Fruit fly (Drosophila melanogaster) whole organism, embryonic: ENCODE results near the gene Prp18.

ENCODE experiments used
- BEAF-32 ChIP-seq: fragments of 200-800 bp; sonication (Bioruptor generic); optimal IDR thresholded peaks from 3 replicates; lab custom pipeline; 2017; ENCODE audit warnings: missing biosample characterization, missing genetic modification characterization, mild to moderate bottlenecking, moderate library complexity, missing genetic modification reagents
- CG10274 ChIP-seq: fragments of 200-800 bp; sonication (Bioruptor generic); optimal IDR thresholded peaks from 3 replicates; lab custom pipeline; 2017; ENCODE audit warnings: missing biosample characterization, mild to moderate bottlenecking, missing genetic modification characterization
- CG10543 ChIP-seq: fragments of 200-800 bp; sonication (Bioruptor generic); optimal IDR thresholded peaks from 3 replicates; lab custom pipeline; 2017; ENCODE audit warnings: missing biosample characterization, mild to moderate bottlenecking, missing genetic modification characterization, moderate library complexity
- CG12155 ChIP-seq: fragments of 200-800 bp; sonication (Bioruptor generic); optimal IDR thresholded peaks from 3 replicates; lab custom pipeline; 2016; ENCODE audit warnings: missing biosample characterization, missing genetic modification characterization
- CG13123 ChIP-seq: fragments of 200-800 bp; sonication (Bioruptor generic); optimal IDR thresholded peaks from 2 replicates; lab custom pipeline; 2016; ENCODE audit warnings: missing biosample characterization, missing genetic modification characterization
- CG13287 ChIP-seq: fragments of 200-800 bp; sonication (Bioruptor generic); IDR thresholded peaks from 2 replicates; pipeline ENCODE4 v1.3.6; 2022; ENCODE audit warnings: missing biosample characterization, missing genetic modification characterization; ENCODE audit not compliant: partially characterized antibody
- CG14667 ChIP-seq: fragments of 200-800 bp; sonication (Bioruptor generic); IDR thresholded peaks from 2 replicates; pipeline ENCODE4 v1.3.6; 2022; ENCODE audit warnings: missing biosample characterization, missing genetic modification characterization
- CG15269 ChIP-seq: fragments of 200-800 bp; sonication (Bioruptor generic); optimal IDR thresholded peaks from 2 replicates; lab custom pipeline; 2018; ENCODE audit warnings: missing biosample characterization, mild to moderate bottlenecking, missing genetic modification characterization, moderate library complexity
- CG16863 ChIP-seq: fragments of 200-800 bp; sonication (Bioruptor generic); optimal IDR thresholded peaks from 3 replicates; lab custom pipeline; 2016; ENCODE audit warnings: missing biosample characterization, missing genetic modification characterization
- CG17328 ChIP-seq: fragments of 200-800 bp; sonication (Bioruptor generic); IDR thresholded peaks from 2 replicates; pipeline ENCODE4 v1.3.6; 2022; ENCODE audit warnings: missing biosample characterization, missing genetic modification characterization
- CG17359 ChIP-seq: fragments of 200-800 bp; sonication (Bioruptor generic); optimal IDR thresholded peaks from 3 replicates; lab custom pipeline; 2018; ENCODE audit warnings: missing biosample characterization, mild to moderate bottlenecking, missing genetic modification characterization, moderate library complexity
- CG17802 ChIP-seq: fragments of 200-800 bp; sonication (Bioruptor generic); optimal IDR thresholded peaks from 2 replicates; lab custom pipeline; 2018; ENCODE audit warnings: missing biosample characterization, mild to moderate bottlenecking, missing genetic modification characterization, moderate library complexity
- CG2120 ChIP-seq: fragments of 200-800 bp; sonication (Bioruptor generic); optimal IDR thresholded peaks from 3 replicates; lab custom pipeline; 2016; ENCODE audit warnings: missing biosample characterization, missing genetic modification characterization
- CG31365 ChIP-seq: fragments of 200-800 bp; sonication (Bioruptor generic); optimal IDR thresholded peaks from 2 replicates; lab custom pipeline; 2018; ENCODE audit warnings: missing biosample characterization, mild to moderate bottlenecking, missing genetic modification characterization
- CG4360 ChIP-seq: fragments of 200-800 bp; sonication (Bioruptor generic); IDR thresholded peaks from 2 replicates; pipeline ENCODE4 v1.3.6; 2022; ENCODE audit warnings: missing biosample characterization, missing genetic modification characterization
- CG5180 ChIP-seq: fragments of 200-800 bp; sonication (Bioruptor generic); optimal IDR thresholded peaks from 3 replicates; lab custom pipeline; 2017; ENCODE audit warnings: missing biosample characterization, missing genetic modification characterization, mild to moderate bottlenecking, moderate library complexity, missing genetic modification reagents
- CG5953 ChIP-seq: fragments of 200-800 bp; sonication (Bioruptor generic); IDR thresholded peaks from 2 replicates; pipeline ENCODE4 v1.3.6; 2022; ENCODE audit warnings: missing biosample characterization, missing genetic modification characterization
- CG6254 ChIP-seq: fragments of 200-800 bp; sonication (Bioruptor generic); optimal IDR thresholded peaks from 3 replicates; lab custom pipeline; 2017; ENCODE audit warnings: mild to moderate bottlenecking, missing biosample characterization, missing genetic modification reagents, missing genetic modification characterization
- CG8478 ChIP-seq: fragments of >200 bp; optimal IDR thresholded peaks from 2 replicates; lab custom pipeline; 2018
- CoRest ChIP-seq: fragments of 200-800 bp; sonication (Bioruptor generic); optimal IDR thresholded peaks from 3 replicates; lab custom pipeline; 2018; ENCODE audit warnings: missing biosample characterization, mild to moderate bottlenecking, missing genetic modification characterization, moderate library complexity
- D19A ChIP-seq: fragments of 200-800 bp; optimal IDR thresholded peaks from 3 replicates; lab custom pipeline; 2019; ENCODE audit warnings: missing biosample characterization, mild to moderate bottlenecking, missing genetic modification characterization, moderate library complexity
- Ets97D ChIP-seq: fragments of 200-800 bp; sonication (Bioruptor generic); optimal IDR thresholded peaks from 3 replicates; lab custom pipeline; 2016; ENCODE audit warnings: missing biosample characterization, missing genetic modification characterization
- Fer2 ChIP-seq: fragments of 200-800 bp; sonication (Bioruptor generic); optimal IDR thresholded peaks from 2 replicates; lab custom pipeline; 2018; ENCODE audit warnings: missing biosample characterization, mild to moderate bottlenecking, missing genetic modification characterization, moderate library complexity
- Gsc ChIP-seq: fragments of 200-800 bp; sonication (Bioruptor generic); IDR thresholded peaks from 2 replicates; pipeline ENCODE4 v1.3.6; 2022; ENCODE audit warnings: missing biosample characterization, missing genetic modification characterization
- Mes4 ChIP-seq: fragments of 200-800 bp; sonication (Bioruptor generic); optimal IDR thresholded peaks from 2 replicates; lab custom pipeline; 2016; ENCODE audit warnings: missing biosample characterization, missing genetic modification characterization
- Vsx1 ChIP-seq: fragments of 200-800 bp; sonication (Bioruptor generic); optimal IDR thresholded peaks from 2 replicates; lab custom pipeline; 2017; ENCODE audit warnings: missing biosample characterization, mild to moderate bottlenecking, missing genetic modification characterization, missing genetic modification reagents
- Xbp1 ChIP-seq: fragments of 200-800 bp; sonication (Bioruptor generic); optimal IDR thresholded peaks from 3 replicates; lab custom pipeline; 2016; ENCODE audit warnings: missing biosample characterization, mild to moderate bottlenecking, missing genetic modification characterization
- abd-A ChIP-seq: fragments of 200-800 bp; sonication (Bioruptor generic); optimal IDR thresholded peaks from 3 replicates; lab custom pipeline; 2019; ENCODE audit warnings: missing biosample characterization, mild to moderate bottlenecking, missing genetic modification characterization, moderate library complexity
- bigmax ChIP-seq: fragments of 200-800 bp; sonication (Bioruptor generic); optimal IDR thresholded peaks from 2 replicates; lab custom pipeline; 2018; ENCODE audit warnings: missing biosample characterization, mild to moderate bottlenecking, missing genetic modification characterization
- chm ChIP-seq: fragments of 200-800 bp; sonication (Bioruptor generic); IDR thresholded peaks from 2 replicates; pipeline ENCODE4 v1.3.6; 2022; ENCODE audit warnings: missing biosample characterization, missing genetic modification characterization
- danr ChIP-seq: fragments of 200-800 bp; sonication (Bioruptor generic); IDR thresholded peaks from 2 replicates; pipeline ENCODE4 v1.3.6; 2022; ENCODE audit warnings: missing biosample characterization, missing genetic modification characterization
- disco-r ChIP-seq: fragments of 200-800 bp; sonication (Bioruptor generic); optimal IDR thresholded peaks from 2 replicates; lab custom pipeline; 2016; ENCODE audit warnings: missing biosample characterization, missing genetic modification characterization
- dm ChIP-seq: fragments of 200-800 bp; sonication (Bioruptor generic); optimal IDR thresholded peaks from 3 replicates; lab custom pipeline; 2016; ENCODE audit warnings: missing biosample characterization, missing genetic modification characterization
- dysf ChIP-seq: fragments of 200-800 bp; sonication (Bioruptor generic); IDR thresholded peaks from 3 replicates; pipeline ENCODE4 v1.3.6; 2022; ENCODE audit warnings: missing biosample characterization, missing genetic modification characterization
- emc ChIP-seq: fragments of 200-800 bp; sonication (Bioruptor generic); optimal IDR thresholded peaks from 2 replicates; lab custom pipeline; 2016; ENCODE audit warnings: missing biosample characterization, missing genetic modification characterization
- fu2 ChIP-seq: fragments of 200-800 bp; sonication (Bioruptor generic); optimal IDR thresholded peaks from 2 replicates; lab custom pipeline; 2016; ENCODE audit warnings: missing biosample characterization, missing genetic modification characterization
- grau ChIP-seq: fragments of 200-800 bp; optimal IDR thresholded peaks from 3 replicates; lab custom pipeline; 2019; ENCODE audit warnings: missing biosample characterization, mild to moderate bottlenecking, missing genetic modification characterization, moderate library complexity
- ind ChIP-seq: fragments of 200-800 bp; sonication (Bioruptor generic); optimal IDR thresholded peaks from 3 replicates; lab custom pipeline; 2016; ENCODE audit warnings: missing biosample characterization, missing genetic modification characterization
- kah ChIP-seq: fragments of 200-800 bp; sonication (Bioruptor generic); optimal IDR thresholded peaks from 2 replicates; lab custom pipeline; 2018; ENCODE audit warnings: missing biosample characterization, mild to moderate bottlenecking, missing genetic modification characterization
- luna ChIP-seq: fragments of 200-800 bp; sonication (Bioruptor generic); optimal IDR thresholded peaks from 2 replicates; lab custom pipeline; 2016; ENCODE audit warnings: missing biosample characterization, missing genetic modification characterization
- peb ChIP-seq: fragments of 200-800 bp; sonication (Bioruptor generic); IDR thresholded peaks from 2 replicates; pipeline ENCODE4 v1.3.6; 2022; ENCODE audit warnings: missing biosample characterization, missing genetic modification characterization
- pfk ChIP-seq: fragments of 200-800 bp; sonication (Bioruptor generic); optimal IDR thresholded peaks from 2 replicates; lab custom pipeline; 2018; ENCODE audit warnings: missing biosample characterization, mild to moderate bottlenecking, missing genetic modification characterization, moderate library complexity
- psq ChIP-seq: fragments of 200-800 bp; sonication (Bioruptor generic); optimal IDR thresholded peaks from 2 replicates; lab custom pipeline; 2017; ENCODE audit warnings: missing biosample characterization, missing genetic modification characterization
- ranshi ChIP-seq: fragments of 200-800 bp; sonication (Bioruptor generic); IDR thresholded peaks from 2 replicates; pipeline ENCODE4 v1.3.6; 2022; ENCODE audit warnings: missing biosample characterization, missing genetic modification characterization
- ro ChIP-seq: fragments of 200-800 bp; sonication (Bioruptor generic); IDR thresholded peaks from 2 replicates; pipeline ENCODE4 v1.3.6; 2022; ENCODE audit warnings: missing biosample characterization, missing genetic modification characterization
- sens ChIP-seq: fragments of 200-800 bp; sonication (Bioruptor generic); peaks from one replicate; lab custom pipeline; 2016; ENCODE audit warnings: missing biosample characterization, missing genetic modification characterization
- seq ChIP-seq: fragments of 200-800 bp; sonication (Bioruptor generic); IDR thresholded peaks from 2 replicates; pipeline ENCODE4 v1.3.6; 2022; ENCODE audit warnings: missing biosample characterization, missing genetic modification characterization
- slbo ChIP-seq: fragments of 200-800 bp; sonication (Bioruptor generic); IDR thresholded peaks from 2 replicates; pipeline ENCODE4 v1.3.6; 2022; ENCODE audit warnings: missing biosample characterization, missing genetic modification characterization
- sr ChIP-seq: fragments of 200-800 bp; sonication (Bioruptor generic); IDR thresholded peaks from 3 replicates; pipeline ENCODE4 v1.3.6; 2022; ENCODE audit warnings: missing biosample characterization, missing genetic modification characterization
- trem ChIP-seq: fragments of 200-800 bp; optimal IDR thresholded peaks from 3 replicates; lab custom pipeline; 2019; ENCODE audit warnings: missing biosample characterization, mild to moderate bottlenecking, missing genetic modification characterization, moderate library complexity
- unpg ChIP-seq: fragments of 200-800 bp; sonication (Bioruptor generic); optimal IDR thresholded peaks from 3 replicates; lab custom pipeline; 2018; ENCODE audit warnings: missing biosample characterization, mild to moderate bottlenecking, missing genetic modification characterization, moderate library complexity
- vfl ChIP-seq: fragments of 200-800 bp; sonication (Bioruptor generic); optimal IDR thresholded peaks from 2 replicates; lab custom pipeline; 2016; ENCODE audit warnings: missing biosample characterization, missing genetic modification characterization

The Prp18 gene

DNA sequence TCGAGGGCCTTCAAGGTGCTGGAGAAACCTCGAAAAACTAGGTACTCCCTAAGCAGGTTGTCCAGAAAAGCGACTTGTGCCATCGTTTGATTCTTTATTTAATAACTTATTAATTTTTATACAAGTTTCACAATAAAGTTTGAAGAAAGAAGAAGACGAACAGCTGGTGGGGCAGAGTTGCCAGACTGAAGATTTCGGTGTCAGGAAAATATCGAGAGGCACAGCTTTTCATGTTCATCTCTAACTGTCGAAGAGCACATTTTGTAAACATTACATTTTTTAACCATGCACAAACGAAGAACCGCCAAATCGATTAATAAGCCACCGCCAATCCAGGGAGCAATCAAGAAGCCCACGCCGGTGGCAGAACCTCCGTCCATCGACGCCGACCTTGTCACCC lies 7.2 kb downstream of the Prp18 start, which contains the start of the genes CG6005 and CG14286 (continued):
- TF ChIP-seq emc (no peak), vfl (peak; percentile 27), CG17802 (tag; lab: Kevin White, UChicago) (no peak), ind (GFP tag; lab: Kevin White, UChicago) (peak; percentile 55), kah (GFP tag; lab: Kevin White, UChicago) (no peak), psq (peak; percentile 2), sr (GFP tag; lab: Robert Waterston, UW) (0 out of 3 replicates have a peak, but pooled peaks have one; percentile 18), slbo (GFP tag; lab: Robert Waterston, UW) (peak; percentile 94), CG31365 (tag; lab: Kevin White, UChicago) (no peak), CG6254 (GFP tag; lab: Kevin White, UChicago) (no peak), dysf (peak; percentile 64; the same call in 2 of the 3 replicates), danr (GFP tag; lab: Robert Waterston, UW) (no peak), chm (peak; percentile 85), CoRest (tag; lab: Kevin White, UChicago) (peak; percentile 34), ro (GFP tag; lab: Robert Waterston, UW) (peak; percentile 57; the same call in 1 of the 2 replicates), CG10543 (no peak), grau (tag; lab: Kevin White, UChicago) (peak; percentile 52), ranshi (GFP tag; lab: Robert Waterston, UW) (peak; percentile 52; the same call in 1 of the 2 replicates), seq (peak; percentile 63; the same call in 1 of the 2 replicates), CG5180 (GFP tag; lab: Kevin White, UChicago) (no peak), CG5953 (GFP tag; lab: Robert Waterston, UW) (no peak), Mes4 (GFP tag; lab: Kevin White, UChicago) (no peak), unpg (peak; percentile 24), fu2 (GFP tag; lab: Kevin White, UChicago) (peak; percentile 54), CG8478 (lab: Kevin White, UChicago) (no peak), Gsc (no peak), trem (peak; percentile 33), CG10274 (no peak), CG4360 (no peak), CG16863 (GFP tag; lab: Kevin White, UChicago) (peak; percentile 31), peb (peak; percentile 39; the same call in 1 of the 2 replicates), disco-r (GFP tag; lab: Kevin White, UChicago) (peak; percentile 31), dm (GFP tag; lab: Kevin White, UChicago) (peak; percentile 82), CG17328 (GFP tag; lab: Robert Waterston, UW) (peak; percentile 60), abd-A (no peak), CG15269 (tag; lab: Kevin White, UChicago) (peak; percentile 48), D19A (tag; lab: Kevin White, UChicago) (no peak), sens (peak; percentile 68), CG13287 (GFP tag; lab: Robert Waterston, UW) (peak; percentile 88), CG14667 (peak; percentile 53), Fer2 (no peak), CG17359 (tag; lab: Kevin White, UChicago) (no peak), BEAF-32 (peak; percentile 86), bigmax (GFP tag; lab: Kevin White, UChicago) (no peak), CG12155 (GFP tag; lab: Kevin White, UChicago) (peak; percentile 74), pfk (GFP tag; lab: Kevin White, UChicago) (no peak), CG13123 (GFP tag; lab: Kevin White, UChicago) (peak; percentile 49), Xbp1 (peak; percentile 83), Vsx1 (GFP tag; lab: Kevin White, UChicago) (no peak), Ets97D (GFP tag; lab: Kevin White, UChicago) (peak; percentile 50), CG2120 (GFP tag; lab: Kevin White, UChicago) (peak; percentile 88), luna (no peak)
